Fruit fly (Drosophila melanogaster) S2 (cell line): Measurements from ENCODE around the gene Irbp.

Experiments
- CG8478 ChIP-seq: fragments of >200 bp; optimal IDR thresholded peaks from 2 replicates; lab custom pipeline; 2018
- CTCF ChIP-seq, 2 experiments: fragments of >200 bp; optimal IDR thresholded peaks; 2 replicates each; lab custom pipeline; 2018

Irbp gene

DNA sequence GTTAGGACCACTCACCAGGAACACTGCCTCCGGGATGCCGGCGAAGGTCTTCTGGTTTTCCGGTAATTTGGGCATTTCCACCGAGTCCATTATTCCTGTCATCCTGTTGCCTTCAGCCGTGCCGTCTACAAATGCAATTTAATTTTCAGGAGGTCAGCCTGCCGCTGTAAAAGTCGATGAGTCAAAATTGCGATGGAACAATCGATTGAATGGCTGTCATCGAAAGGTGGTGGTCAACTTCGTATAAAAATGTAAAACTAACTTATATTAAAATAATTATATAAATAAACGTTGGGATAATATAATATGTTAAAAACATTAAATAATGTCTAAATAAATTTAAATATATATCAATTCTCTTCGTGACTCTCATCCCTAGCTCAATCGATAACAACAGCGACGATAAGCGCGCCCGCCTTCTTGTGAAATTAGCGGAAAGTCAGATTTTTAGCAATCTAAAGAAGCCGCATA is at the start of gene Irbp, which contains the start of gene mgr:
Gene Irbp, plus strand, starts transcription at position 381 of the 471 bp plus-strand sequence.
Gene mgr, minus strand, starts transcription at position 209 of the 471 bp plus-strand sequence.
- TF ChIP-seq CTCF (optimal IDR thresholded peaks at IDR 0.05; lab: Kevin White, UChicago) (no peak), CG8478 (lab: Kevin White, UChicago) (no peak)

DNA sequence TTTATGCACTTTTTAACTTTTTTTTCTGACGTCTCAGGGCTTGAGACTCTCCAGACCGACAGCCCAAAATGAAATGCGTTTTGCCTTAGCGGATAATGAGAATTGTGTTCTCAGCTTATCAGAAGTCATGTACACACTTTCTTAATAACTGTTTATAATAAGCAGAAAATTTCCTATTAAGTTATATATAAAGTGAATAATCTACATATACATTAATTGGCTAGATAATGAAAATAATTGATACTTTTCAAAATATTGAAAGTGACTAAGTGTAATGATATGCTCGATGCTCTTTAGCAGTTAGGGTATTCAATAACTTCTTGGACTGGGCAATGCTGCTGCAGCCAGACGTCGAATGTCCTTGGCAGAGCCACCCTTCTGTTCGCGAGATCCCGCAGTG is 47.9 kb upstream of the Irbp start:
- no peak for TF ChIP-seq CTCF (optimal IDR thresholded peaks at IDR 0.05; lab: Kevin White, UChicago)

DNA sequence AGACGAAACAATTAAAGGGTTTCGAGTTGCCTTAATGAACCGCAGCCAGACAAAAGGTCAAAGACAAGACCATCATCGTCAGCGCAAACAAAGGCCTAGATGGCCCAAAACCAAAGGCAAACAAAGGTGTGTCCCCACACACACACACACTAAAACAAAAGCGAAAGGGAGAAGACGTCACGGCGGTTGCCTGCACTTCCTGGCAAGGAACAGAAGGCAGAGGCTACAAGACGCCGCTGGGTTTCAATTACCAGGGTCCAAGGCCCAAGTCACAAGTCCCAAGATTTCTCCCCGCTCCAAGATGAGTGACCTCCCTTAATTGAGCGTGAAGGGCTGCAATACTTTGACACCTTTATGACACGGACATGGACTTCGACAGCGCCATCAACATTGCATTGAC is 46.3 kb upstream of the Irbp start:
- TF ChIP-seq CTCF (optimal IDR thresholded peaks at IDR 0.05; lab: Kevin White, UChicago), result no peak
- TF ChIP-seq CG8478 (lab: Kevin White, UChicago), result no peak

- TF ChIP-seq CG8478 (lab: Kevin White, UChicago), result no peak
- no peak for TF ChIP-seq CTCF (optimal IDR thresholded peaks at IDR 0.05; lab: Kevin White, UChicago)
These were observed 43.5 kb upstream of the Irbp start for dm6 chr3R:11366315-11366714.

- TF ChIP-seq CTCF (optimal IDR thresholded peaks at IDR 0.05; lab: Kevin White, UChicago), result no peak
- TF ChIP-seq CG8478 (lab: Kevin White, UChicago), result no peak
These were observed 41.1 kb upstream of the Irbp start for dm6 chr3R:11368766-11369165.

- TF ChIP-seq CG8478 (lab: Kevin White, UChicago), result no peak
- no peak for TF ChIP-seq CTCF (optimal IDR thresholded peaks at IDR 0.05; lab: Kevin White, UChicago)
These were observed 39.5 kb upstream of the Irbp start for dm6 chr3R:11370333-11370732.

dm6 chr3R:11370805-11371204 is 39.0 kb upstream of the Irbp start:
- TF ChIP-seq CTCF (optimal IDR thresholded peaks at IDR 0.05; lab: Kevin White, UChicago), result no peak
- no peak for TF ChIP-seq CG8478 (lab: Kevin White, UChicago)

DNA sequence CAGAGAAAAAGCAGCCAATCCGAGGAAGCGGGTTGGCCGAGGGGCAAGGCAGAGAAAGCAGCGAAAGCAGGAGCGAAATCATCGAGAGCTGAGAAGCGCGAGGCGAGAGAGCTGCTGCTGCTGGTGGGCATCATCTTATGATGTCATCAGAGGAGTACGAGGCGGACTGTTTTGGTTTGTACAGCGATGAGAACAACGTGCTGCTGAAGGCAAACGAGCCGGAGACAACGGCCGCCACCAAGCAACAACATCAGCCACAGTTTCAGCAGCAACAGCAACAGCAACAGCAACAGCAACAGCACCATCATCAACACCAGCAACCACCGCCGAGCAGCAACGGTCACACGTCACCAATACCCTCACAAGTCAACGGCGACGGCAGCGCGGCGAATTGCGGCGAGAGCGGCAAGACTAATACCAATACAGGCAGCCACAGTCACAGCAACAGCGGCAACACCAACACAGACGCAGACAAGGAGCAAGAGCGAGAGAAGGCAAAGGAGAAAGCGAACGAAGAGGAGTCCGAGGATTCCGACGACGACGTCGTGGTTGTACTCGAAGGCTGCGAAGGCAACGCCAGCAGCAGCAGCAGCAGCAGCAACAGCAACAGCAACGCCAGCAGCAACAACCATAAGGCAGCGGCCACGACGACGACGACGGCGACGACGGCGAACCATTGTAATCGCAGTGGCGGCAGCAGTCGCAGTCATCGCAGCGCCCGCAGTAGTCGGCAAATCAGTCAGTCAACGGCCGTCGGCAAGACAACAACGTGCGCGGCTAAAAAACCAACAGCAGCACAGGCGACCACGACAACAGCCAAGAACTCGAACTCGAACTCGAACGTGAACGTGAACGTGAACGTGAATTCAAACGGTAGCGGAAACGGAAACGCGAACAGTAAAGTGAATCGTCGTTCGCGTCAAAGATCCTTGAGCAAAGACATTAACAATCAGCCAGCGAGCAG is 37.5 kb upstream of the Irbp start:
- TF ChIP-seq CTCF (optimal IDR thresholded peaks at IDR 0.05; lab: Kevin White, UChicago) (no peak), CG8478 (lab: Kevin White, UChicago) (no peak)

DNA sequence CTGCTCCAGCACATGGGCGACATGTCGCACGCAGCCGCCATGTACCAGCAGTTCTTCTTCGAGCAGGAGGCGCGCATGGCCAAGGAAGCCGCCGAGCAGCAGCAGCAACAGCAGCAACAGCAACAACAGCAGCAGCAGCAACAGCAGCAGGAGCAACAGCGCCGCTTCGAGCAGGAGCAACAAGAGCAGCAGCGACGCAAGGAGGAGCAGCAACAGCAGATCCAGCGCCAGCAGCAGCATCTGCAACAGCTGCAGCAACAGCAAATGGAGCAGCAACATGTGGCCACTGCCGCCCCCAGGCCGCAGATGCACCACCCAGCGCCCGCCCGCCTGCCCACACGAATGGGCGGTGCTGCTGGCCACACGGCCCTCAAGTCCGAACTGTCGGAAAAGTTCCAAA is 34.7 kb upstream of the Irbp start:
- TF ChIP-seq CG8478 (lab: Kevin White, UChicago), result no peak

DNA sequence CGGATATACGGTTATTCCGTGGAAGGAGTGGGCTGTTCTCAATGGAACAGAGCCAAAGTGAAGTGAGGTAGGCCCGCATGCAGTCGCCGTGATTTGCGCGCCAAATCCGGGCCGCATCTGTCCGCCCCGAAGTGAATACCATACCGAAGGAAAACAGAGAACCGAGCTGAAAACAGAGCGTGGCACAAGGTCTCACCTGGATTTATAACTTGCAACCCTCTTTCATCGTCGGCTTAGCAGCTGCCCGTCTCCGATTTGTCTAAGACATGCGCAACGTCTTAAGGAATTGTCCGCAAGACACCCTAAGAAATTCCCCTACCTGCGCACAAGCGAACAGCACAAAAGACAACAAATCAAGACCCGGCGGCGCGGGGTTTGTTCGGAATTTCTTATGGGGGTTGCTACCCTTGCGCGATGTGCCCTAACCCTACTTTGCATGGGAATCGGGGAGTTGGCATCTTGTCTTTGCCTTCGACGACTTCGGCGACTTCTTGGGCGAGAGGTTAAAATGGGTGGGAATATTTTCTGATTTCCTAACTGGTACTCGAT is 31.2 kb upstream of the Irbp start:
- no peak for TF ChIP-seq CG8478 (lab: Kevin White, UChicago)
- TF ChIP-seq CTCF (optimal IDR thresholded peaks at IDR 0.05; lab: Kevin White, UChicago), result no peak

DNA sequence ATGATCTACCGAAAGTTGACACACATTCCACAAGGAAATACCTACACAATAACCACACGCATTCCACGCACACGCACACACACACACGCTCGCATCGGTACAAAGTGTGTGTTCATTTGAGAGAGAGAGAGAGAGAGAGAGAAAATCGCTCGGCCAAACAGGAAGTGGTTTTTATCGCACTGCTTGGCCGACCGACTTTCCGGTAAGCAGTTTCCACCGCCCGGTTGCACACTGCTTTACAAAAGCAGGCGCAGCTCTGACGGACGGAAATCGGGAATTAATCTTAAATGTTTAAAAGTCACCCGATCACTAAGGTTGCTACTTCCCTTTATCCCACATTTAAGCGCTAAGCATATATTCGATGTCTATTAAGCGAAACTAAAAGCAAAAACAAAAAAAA is 17.0 kb upstream of the Irbp start:
- TF ChIP-seq CG8478 (lab: Kevin White, UChicago), result no peak
- TF ChIP-seq CTCF (optimal IDR thresholded peaks at IDR 0.05; lab: Kevin White, UChicago), result peak; percentile 52 to 54

DNA sequence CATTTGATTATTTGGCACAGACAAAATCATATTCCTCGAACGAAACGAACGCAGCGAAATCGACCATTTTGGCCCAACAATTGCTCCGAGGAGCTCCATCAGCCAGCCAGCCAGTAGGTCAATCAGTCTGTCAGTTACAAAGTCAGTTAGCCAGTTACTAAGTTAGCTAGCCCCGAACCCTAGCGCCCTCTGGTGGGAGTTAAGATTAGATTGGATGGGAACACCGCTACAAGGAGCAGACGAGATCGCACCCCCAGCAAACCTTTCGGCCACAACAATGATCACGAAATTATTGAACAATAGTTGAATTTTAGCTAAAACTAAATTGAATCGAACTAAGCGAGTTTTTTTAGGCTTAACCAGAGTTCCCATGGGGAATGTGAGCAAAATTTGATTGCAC is 16.0 kb upstream of the Irbp start:
- TF ChIP-seq CG8478 (lab: Kevin White, UChicago) (no peak), CTCF (optimal IDR thresholded peaks at IDR 0.05; lab: Kevin White, UChicago) (peak; percentile 83 to 86)

dm6 chr3R:11395541-11395940 is 14.3 kb upstream of the Irbp start:
- TF ChIP-seq CTCF (optimal IDR thresholded peaks at IDR 0.05; lab: Kevin White, UChicago), result peak; percentile 65 to 74
- no peak for TF ChIP-seq CG8478 (lab: Kevin White, UChicago)

- TF ChIP-seq CTCF (optimal IDR thresholded peaks at IDR 0.05; lab: Kevin White, UChicago), result peak in 1 of 2 experiments; percentile 26
- TF ChIP-seq CG8478 (lab: Kevin White, UChicago), result no peak
These were observed 7.0 kb upstream of the Irbp start for dm6 chr3R:11402894-11403293.

- TF ChIP-seq CG8478 (lab: Kevin White, UChicago) (no peak), CTCF (optimal IDR thresholded peaks at IDR 0.05; lab: Kevin White, UChicago) (peak in 1 of 2 experiments; percentile 50)
These were observed 2.1 kb upstream of the Irbp start, which contains the start of gene mRpL40 for dm6 chr3R:11407733-11408134. Gene mRpL40 (plus strand): TSS chr3R:11407918.
